Worm (Caenorhabditis elegans) whole organism, early embryonic: ENCODE results near the gene W08F4.12.
"Not testable (repeated sequence)": the region's sequence is repeated elsewhere in the genome, so short reads cannot be mapped to it uniquely, and the experiment has no call there.

Source experiments
- B0310.2 ChIP-seq: sonication (generic microtip); optimal IDR thresholded peaks from 2 replicates; lab custom pipeline; 2016; ENCODE audit warnings: mild to moderate bottlenecking, missing genetic modification characterization, missing compliant biosample characterization
- F13C5.2 ChIP-seq: sonication (generic microtip); optimal IDR thresholded peaks from 2 replicates; lab custom pipeline; 2017; ENCODE audit warnings: mild to moderate bottlenecking, missing genetic modification characterization, inconsistent platforms, missing compliant biosample characterization
- aly-1 ChIP-seq: sonication (generic microtip); optimal IDR thresholded peaks from 2 replicates; lab custom pipeline; 2016; ENCODE audit warnings: missing genetic modification characterization, missing compliant biosample characterization
- ama-1 ChIP-seq: fragments of 150-350 bp; optimal IDR thresholded peaks from 2 replicates; lab custom pipeline; 2014
- ceh-13 ChIP-seq: fragments of 200-800 bp; sonication (Bioruptor generic); optimal IDR thresholded peaks from 2 replicates; lab custom pipeline; 2018; ENCODE audit warnings: mild to moderate bottlenecking, missing genetic modification characterization, missing compliant biosample characterization
- ceh-36 ChIP-seq: sonication (generic microtip); optimal IDR thresholded peaks from 2 replicates; lab custom pipeline; 2016; ENCODE audit warnings: missing genetic modification characterization, inconsistent platforms, missing compliant biosample characterization
- ets-7 ChIP-seq: sonication (generic microtip); optimal IDR thresholded peaks from 2 replicates; lab custom pipeline; 2016; ENCODE audit warnings: missing genotype, missing genetic modification characterization, missing compliant biosample characterization
- flt-1 ChIP-seq: fragments of 200-800 bp; sonication (Bioruptor generic); IDR thresholded peaks from 2 replicates; pipeline ENCODE4 v1.3.6; 2022; ENCODE audit warnings: missing genetic modification characterization, missing compliant biosample characterization
- hmbx-1 ChIP-seq: sonication (generic microtip); optimal IDR thresholded peaks from 2 replicates; lab custom pipeline; 2016; ENCODE audit warnings: mild to moderate bottlenecking, missing genetic modification characterization, missing compliant biosample characterization
- hmg-4 ChIP-seq: fragments of 200-800 bp; sonication (Bioruptor generic); optimal IDR thresholded peaks from 2 replicates; lab custom pipeline; 2018; ENCODE audit warnings: mild to moderate bottlenecking, missing genetic modification characterization, missing compliant biosample characterization
- hnd-1 ChIP-seq: sonication (generic microtip); optimal IDR thresholded peaks from 2 replicates; lab custom pipeline; 2016; ENCODE audit warnings: missing genetic modification characterization, missing compliant biosample characterization
- pes-1 ChIP-seq: fragments of 200-800 bp; sonication (Bioruptor generic); IDR thresholded peaks from 2 replicates; pipeline ENCODE4 v1.3.6; 2022; ENCODE audit warnings: missing genetic modification reagents, missing genetic modification characterization, missing compliant biosample characterization
- scrt-1 ChIP-seq: fragments of 200-800 bp; sonication (Bioruptor generic); IDR thresholded peaks from 2 replicates; pipeline ENCODE4 v1.3.6; 2022; ENCODE audit warnings: missing genetic modification characterization, missing compliant biosample characterization
- sea-1 ChIP-seq: fragments of 200-800 bp; sonication (Bioruptor generic); conservative IDR thresholded peaks from 2 replicates; pipeline ENCODE4 v1.3.6; 2022; ENCODE audit warnings: missing genetic modification characterization, missing compliant biosample characterization
- tbx-11 ChIP-seq: fragments of 200-800 bp; sonication (Bioruptor generic); IDR thresholded peaks from 2 replicates; pipeline ENCODE4 v1.3.6; 2022; ENCODE audit warnings: missing genetic modification characterization, missing compliant biosample characterization
- tbx-37 ChIP-seq: fragments of 200-800 bp; sonication (Bioruptor generic); conservative IDR thresholded peaks from 2 replicates; pipeline ENCODE4 v1.3.6; 2022; ENCODE audit warnings: missing genetic modification reagents, missing genetic modification characterization, missing compliant biosample characterization
- tra-4 ChIP-seq: sonication (generic microtip); optimal IDR thresholded peaks from 2 replicates; lab custom pipeline; 2017; ENCODE audit warnings: missing genetic modification characterization, missing compliant biosample characterization

Gene W08F4.12

DNA sequence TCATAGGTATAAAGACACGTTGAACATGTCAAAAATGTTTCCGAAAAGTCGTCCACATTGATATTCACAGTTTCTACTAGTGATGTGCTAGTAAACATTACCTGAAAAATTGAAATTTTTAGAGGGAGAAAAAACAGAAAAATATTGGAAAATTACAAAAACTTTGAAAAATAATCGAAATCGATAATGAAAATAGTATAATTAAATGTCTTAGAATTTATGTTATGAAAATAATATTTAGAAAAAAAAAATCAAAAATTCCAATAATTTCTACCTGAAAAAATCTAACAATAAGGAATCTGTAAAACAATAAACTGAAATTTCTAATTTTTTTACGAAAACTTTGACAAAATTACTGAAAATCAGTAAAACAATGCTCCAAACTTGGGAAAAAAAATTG, 17.8 kb upstream of the W08F4.12 start, which contains the start of gene nhl-3:
Gene nhl-3 (minus strand): TSS at position 101 of the 400 bp plus-strand sequence.
- TF ChIP-seq tra-4 (tag; lab: Kevin White, UChicago) = no peak
- TF ChIP-seq tbx-37 (GFP tag; lab: Robert Waterston, UW) = no peak
- TF ChIP-seq ceh-36 = no peak
- TF ChIP-seq scrt-1 (GFP tag; lab: Robert Waterston, UW) = no peak
- no peak for TF ChIP-seq B0310.2 (tag; lab: Kevin White, UChicago)
- no peak for TF ChIP-seq flt-1 (GFP tag; lab: Robert Waterston, UW)

DNA sequence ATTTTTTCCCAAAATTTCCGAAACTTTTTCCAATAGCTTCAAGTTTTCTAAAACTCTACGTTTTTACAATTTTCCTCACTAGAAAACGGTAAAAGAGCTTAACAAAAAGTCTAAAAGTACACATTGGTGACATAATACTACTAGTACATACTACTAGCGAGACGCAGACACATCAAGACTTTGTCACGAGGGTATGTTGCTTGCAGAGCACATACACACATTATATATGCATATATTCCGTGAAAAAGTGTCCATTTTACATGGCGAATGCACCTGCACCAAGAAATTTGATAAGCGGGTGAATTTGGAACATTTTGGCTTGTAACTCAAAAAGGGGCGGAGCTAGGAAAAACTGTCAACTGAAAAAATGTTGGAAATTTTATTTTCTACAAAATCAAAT, 17.1 kb upstream of the W08F4.12 start:
- no peak for TF ChIP-seq F13C5.2 (tag; lab: Kevin White, UChicago)
- TF ChIP-seq aly-1 (tag; lab: Kevin White, UChicago) = no peak
- no peak for TF ChIP-seq scrt-1 (GFP tag; lab: Robert Waterston, UW)
- no peak for TF ChIP-seq ets-7 (tag; lab: Kevin White, UChicago)
- no peak for TF ChIP-seq pes-1 (GFP tag; lab: Robert Waterston, UW)
- TF ChIP-seq B0310.2 (tag; lab: Kevin White, UChicago) = no peak
- TF ChIP-seq flt-1 (GFP tag; lab: Robert Waterston, UW) = no peak
- TF ChIP-seq sea-1 = no peak
- TF ChIP-seq hnd-1 = no peak
- no peak for TF ChIP-seq ama-1 (lab: Kevin White, UChicago)

DNA sequence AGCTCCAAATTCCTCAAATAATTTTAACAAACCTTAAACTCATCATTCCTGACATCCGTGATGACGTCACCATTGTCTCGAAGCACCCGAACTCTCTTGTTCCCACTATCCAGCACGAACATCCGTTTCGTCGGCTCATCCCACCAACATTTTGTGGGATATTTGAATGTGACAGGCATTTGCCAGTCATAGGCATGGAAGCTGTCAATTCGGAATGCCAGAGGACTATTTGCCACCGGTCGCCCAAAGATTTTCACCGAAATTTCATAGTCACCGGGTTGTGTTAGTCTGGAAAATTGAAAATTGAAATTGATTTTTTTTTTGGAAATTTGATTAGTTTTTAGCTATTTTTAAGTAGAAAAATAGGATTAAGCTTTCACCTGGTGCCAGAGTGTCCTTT, 12.5 kb upstream of the W08F4.12 start:
- TF ChIP-seq ceh-13 (GFP tag; lab: Kevin White, UChicago) (no peak), sea-1 (no peak), tra-4 (tag; lab: Kevin White, UChicago) (no peak), tbx-37 (GFP tag; lab: Robert Waterston, UW) (no peak), pes-1 (GFP tag; lab: Robert Waterston, UW) (no peak), F13C5.2 (tag; lab: Kevin White, UChicago) (no peak), aly-1 (tag; lab: Kevin White, UChicago) (no peak)

DNA sequence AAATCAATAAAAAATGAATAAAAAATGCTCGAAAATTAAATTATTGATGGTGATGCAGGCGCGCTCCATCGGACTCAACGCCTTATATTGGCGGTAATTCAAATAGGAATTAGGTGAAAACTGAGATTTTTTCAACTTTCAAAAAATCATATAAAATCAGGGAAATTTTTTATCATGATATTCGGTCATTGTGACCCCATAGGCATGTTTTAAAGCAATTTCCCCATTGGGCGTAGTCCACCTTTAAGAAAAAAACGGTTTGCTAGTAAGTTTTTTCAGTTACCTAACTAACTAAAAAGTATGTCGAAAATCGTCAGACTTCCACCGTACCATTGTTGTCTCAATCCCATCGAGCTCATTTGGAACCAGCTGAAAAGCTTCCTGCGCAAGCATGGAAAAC, 9.0 kb upstream of the W08F4.12 start, which contains the start of gene W08F4.1:
Gene W08F4.1 (plus strand): TSS at position 301 of the 400 bp plus-strand sequence.
- not testable (repeated sequence) for TF ChIP-seq sea-1; pes-1 (GFP tag; lab: Robert Waterston, UW); hnd-1

DNA sequence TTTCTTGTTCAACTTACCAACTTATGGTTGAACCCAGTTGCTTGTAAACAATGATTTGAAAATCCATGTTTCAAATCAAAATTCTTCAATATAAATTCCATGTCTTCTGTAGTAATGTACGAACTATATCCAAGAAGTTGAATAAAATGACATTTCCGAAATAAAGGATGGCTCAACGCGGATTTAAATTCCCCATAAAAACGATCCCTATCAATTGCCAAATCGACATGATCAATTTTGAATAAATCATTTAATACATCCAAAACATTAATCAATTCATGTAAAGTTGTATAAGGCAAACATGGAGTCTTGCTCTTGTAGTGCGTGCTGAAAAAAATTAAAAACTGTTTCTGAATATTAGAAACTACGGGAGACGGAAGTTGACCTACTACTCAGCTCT, 6.9 kb upstream of the W08F4.12 start, which contains the start of gene W08F4.10:
Gene W08F4.10 (minus strand): TSS at position 101 of the 400 bp plus-strand sequence.
- TF ChIP-seq pes-1 (GFP tag; lab: Robert Waterston, UW) (no peak), hnd-1 (no peak), ceh-13 (GFP tag; lab: Kevin White, UChicago) (no peak), tbx-11 (GFP tag; lab: Robert Waterston, UW) (no peak), tbx-37 (GFP tag; lab: Robert Waterston, UW) (no peak), sea-1 (no peak), ets-7 (tag; lab: Kevin White, UChicago) (no peak), ceh-36 (no peak), hmbx-1 (tag; lab: Kevin White, UChicago) (no peak), scrt-1 (GFP tag; lab: Robert Waterston, UW) (no peak), tra-4 (tag; lab: Kevin White, UChicago) (no peak), ama-1 (lab: Kevin White, UChicago) (no peak), hmg-4 (no peak), B0310.2 (tag; lab: Kevin White, UChicago) (no peak), aly-1 (tag; lab: Kevin White, UChicago) (no peak), flt-1 (GFP tag; lab: Robert Waterston, UW) (no peak), F13C5.2 (tag; lab: Kevin White, UChicago) (no peak)

DNA sequence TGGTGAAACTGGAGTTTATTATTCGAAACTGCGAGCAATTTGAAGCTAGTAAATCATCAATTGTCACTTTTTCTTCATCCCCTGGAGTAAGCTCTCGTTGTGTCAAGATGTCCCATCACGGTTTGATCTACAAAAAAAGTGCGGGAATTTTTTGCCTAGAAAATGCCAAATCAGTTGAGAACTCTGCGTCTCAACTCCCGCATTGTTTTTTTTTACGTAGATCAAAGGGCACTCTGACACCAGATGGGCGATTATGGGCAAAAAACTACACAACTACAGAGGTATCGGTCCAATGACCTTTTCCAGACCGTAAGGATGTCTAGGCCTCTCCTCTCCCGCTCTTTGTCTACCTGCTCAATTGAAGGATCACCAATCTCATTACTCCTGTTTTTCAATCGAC, 3.3 kb upstream of the W08F4.12 start, which contains the start of gene fbxb-34:
Gene fbxb-34 (plus strand): TSS at position 301 of the 400 bp plus-strand sequence.
- no peak for TF ChIP-seq tbx-11 (GFP tag; lab: Robert Waterston, UW)
- no peak for TF ChIP-seq ceh-13 (GFP tag; lab: Kevin White, UChicago)
- TF ChIP-seq ceh-36 = no peak
- no peak for TF ChIP-seq flt-1 (GFP tag; lab: Robert Waterston, UW)
- no peak for TF ChIP-seq pes-1 (GFP tag; lab: Robert Waterston, UW)
- TF ChIP-seq hmg-4 = no peak
- TF ChIP-seq B0310.2 (tag; lab: Kevin White, UChicago) = no peak
- TF ChIP-seq F13C5.2 (tag; lab: Kevin White, UChicago) = no peak
- no peak for TF ChIP-seq tbx-37 (GFP tag; lab: Robert Waterston, UW)
- TF ChIP-seq sea-1 = no peak
- TF ChIP-seq tra-4 (tag; lab: Kevin White, UChicago) = no peak
- TF ChIP-seq aly-1 (tag; lab: Kevin White, UChicago) = no peak
- no peak for TF ChIP-seq scrt-1 (GFP tag; lab: Robert Waterston, UW)
- no peak for TF ChIP-seq hmbx-1 (tag; lab: Kevin White, UChicago)
- no peak for TF ChIP-seq hnd-1

DNA sequence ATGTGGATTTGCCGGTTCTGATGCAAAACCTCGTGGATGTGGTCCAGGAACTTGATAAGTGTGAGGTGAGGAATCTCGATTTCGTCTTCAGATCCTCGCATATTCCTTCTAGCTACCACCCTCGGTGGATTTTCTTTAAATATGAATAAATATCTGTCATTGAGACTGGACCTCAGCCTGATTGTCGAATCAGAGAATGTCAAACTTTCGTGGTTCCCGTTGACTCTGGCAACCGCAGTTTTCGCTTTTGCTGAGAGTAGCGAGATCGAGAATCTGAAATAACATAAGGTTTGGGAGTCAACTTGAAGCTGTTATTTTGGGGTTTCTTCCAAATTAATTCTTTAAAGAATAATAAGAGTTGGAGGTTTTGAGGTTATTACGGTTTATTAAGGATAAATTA, 1.6 kb downstream of the W08F4.12 start, which contains the start of gene fbxb-14:
Gene fbxb-14 (minus strand): TSS at position 101 of the 400 bp plus-strand sequence.
- TF ChIP-seq ceh-36 (no peak), ets-7 (tag; lab: Kevin White, UChicago) (no peak), sea-1 (no peak)

DNA sequence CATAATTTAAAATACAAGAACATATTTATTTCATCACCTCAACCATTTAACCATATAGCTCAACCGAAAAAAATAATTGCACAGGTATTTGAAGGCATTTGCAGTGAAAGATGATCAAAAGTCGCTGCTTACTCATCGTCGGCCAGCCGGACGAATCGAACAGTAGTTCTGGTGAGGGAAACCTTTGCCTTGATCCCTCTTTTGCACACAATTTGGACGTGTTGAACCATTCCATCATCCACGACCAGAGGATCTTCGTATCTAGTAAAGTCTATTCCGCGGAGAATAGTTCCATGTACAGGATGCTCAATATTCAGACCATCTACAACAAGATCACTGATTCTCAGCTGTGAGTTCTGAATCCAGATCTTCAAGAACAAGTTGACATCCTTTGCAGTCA, 2.2 kb downstream of the W08F4.12 start:
- TF ChIP-seq ama-1 (lab: Kevin White, UChicago) (no peak), hmg-4 (no peak), sea-1 (no peak), aly-1 (tag; lab: Kevin White, UChicago) (no peak)
